Worm (Caenorhabditis elegans): Measurements from ENCODE around the gene M03F4.6.

Gene M03F4.6

ce11 chrX:4961681-4962656 is 7.2 kb downstream of the M03F4.6 start:
- no peak for TF ChIP-seq Y116A8C.19 (tag; optimal IDR thresholded peaks at IDR 0.05; ENCODE audit: borderline replicate concordance)
- no peak for TF ChIP-seq lin-13 (GFP tag; optimal IDR thresholded peaks at IDR 0.05)
- no peak for TF ChIP-seq vab-15 (tag; optimal IDR thresholded peaks at IDR 0.05)
- TF ChIP-seq lin-39 (tag; optimal IDR thresholded peaks at IDR 0.05), result no peak
- TF ChIP-seq sptf-1 (tag; optimal IDR thresholded peaks at IDR 0.05), result no peak
- peak; percentile 60 for TF ChIP-seq swsn-7 (tag; optimal IDR thresholded peaks at IDR 0.05)
- peak; percentile 41; the same call in 1 of the 2 replicates for TF ChIP-seq isw-1 (GFP tag; IDR thresholded peaks at IDR 0.05)
- peak; percentile 44 for TF ChIP-seq C16A3.4 (tag; optimal IDR thresholded peaks at IDR 0.05)
- no peak for TF ChIP-seq efl-3 (GFP tag; optimal IDR thresholded peaks at IDR 0.05)
- TF ChIP-seq sup-37 (GFP tag; optimal IDR thresholded peaks at IDR 0.05), result peak; percentile 31
- TF ChIP-seq lin-14 (GFP tag; optimal IDR thresholded peaks at IDR 0.05), result peak; percentile 91
- peak in 1 of 2 experiments; percentile 24 for TF ChIP-seq efl-1 (optimal IDR thresholded peaks at IDR 0.05)
- TF ChIP-seq efl-1 (GFP tag; optimal IDR thresholded peaks at IDR 0.05 in 1 of 2), result peak in 1 of 2 experiments; percentile 67
- TF ChIP-seq egl-27 (tag; optimal IDR thresholded peaks at IDR 0.05), result peak in 1 of 2 experiments; percentile 49
- TF ChIP-seq fkh-8 (tag; optimal IDR thresholded peaks at IDR 0.05), result peak; percentile 73
- TF ChIP-seq jun-1 (tag; optimal IDR thresholded peaks at IDR 0.05), result peak; percentile 81
- peak; percentile 53 for TF ChIP-seq ztf-4 (tag; optimal IDR thresholded peaks at IDR 0.05)
- no peak for TF ChIP-seq elt-3 (tag; optimal IDR thresholded peaks at IDR 0.05)
- TF ChIP-seq lin-35 (GFP tag; optimal IDR thresholded peaks at IDR 0.05), result peak in 1 of 2 experiments; percentile 14
- TF ChIP-seq nhr-19 (GFP tag; conservative IDR thresholded peaks at IDR 0.05), result peak; percentile 43; the same call in 1 of the 2 replicates
- TF ChIP-seq rnt-1 (tag; optimal IDR thresholded peaks at IDR 0.05), result peak; percentile 60
- TF ChIP-seq nhr-77 (tag; optimal IDR thresholded peaks at IDR 0.05), result peak; percentile 56
- no peak for TF ChIP-seq mab-9 (GFP tag; IDR thresholded peaks at IDR 0.05)
- TF ChIP-seq C04F5.9 (tag; optimal IDR thresholded peaks at IDR 0.05), result no peak
- TF ChIP-seq dpl-1 (GFP tag; optimal IDR thresholded peaks at IDR 0.05), result no peak
- peak; percentile 68 for TF ChIP-seq nhr-47 (tag; optimal IDR thresholded peaks at IDR 0.05)
- no peak for TF ChIP-seq nhr-28 (tag; optimal IDR thresholded peaks at IDR 0.05)
- no peak for TF ChIP-seq fos-1 (tag; optimal IDR thresholded peaks at IDR 0.05)
- peak; percentile 54 for TF ChIP-seq dsc-1 (tag; optimal IDR thresholded peaks at IDR 0.05)
- no peak for TF ChIP-seq pqm-1 (tag; optimal IDR thresholded peaks at IDR 0.05)
- no peak for TF ChIP-seq mef-2 (tag; optimal IDR thresholded peaks at IDR 0.05)
- TF ChIP-seq nhr-71 (tag; optimal IDR thresholded peaks at IDR 0.05), result peak; percentile 81
- TF ChIP-seq lsy-2 (tag; optimal IDR thresholded peaks at IDR 0.05), result peak; percentile 42 to 65
- no peak for TF ChIP-seq fkh-10 (GFP tag; optimal IDR thresholded peaks at IDR 0.05)
- peak; percentile 49 for TF ChIP-seq ceh-8 (GFP tag; optimal IDR thresholded peaks at IDR 0.05)
- peak; percentile 6 for TF ChIP-seq blmp-1 (tag; optimal IDR thresholded peaks at IDR 0.05)
- no peak for TF ChIP-seq nhr-12 (tag; optimal IDR thresholded peaks at IDR 0.05)
- no peak for TF ChIP-seq sox-4 (tag; optimal IDR thresholded peaks at IDR 0.05)
- TF ChIP-seq nhr-20 (tag; optimal IDR thresholded peaks at IDR 0.05), result peak; percentile 48
- TF ChIP-seq nhr-90 (tag; optimal IDR thresholded peaks at IDR 0.05; ENCODE audit: poor library complexity), result no peak
- peak; percentile 12 to 64 (median 51) for TF ChIP-seq ceh-82 (tag; optimal IDR thresholded peaks at IDR 0.05)
- TF ChIP-seq xbp-1 (tag; optimal IDR thresholded peaks at IDR 0.05), result peak; percentile 31
- no peak for TF ChIP-seq nhr-84 (tag; optimal IDR thresholded peaks at IDR 0.05)
- peak; percentile 43 for TF ChIP-seq mep-1 (tag; optimal IDR thresholded peaks at IDR 0.05)
- peak in 1 of 2 experiments; percentile 54 for TF ChIP-seq ztf-11 (tag; optimal IDR thresholded peaks at IDR 0.05)
- peak; percentile 63 for TF ChIP-seq skn-1 (tag; optimal IDR thresholded peaks at IDR 0.05)
- TF ChIP-seq zip-4 (GFP tag; optimal IDR thresholded peaks at IDR 0.05), result peak; percentile 37
- peak in 1 of 2 experiments; percentile 33 for TF ChIP-seq mdl-1 (tag; optimal IDR thresholded peaks at IDR 0.05)
- TF ChIP-seq ceh-90 (tag; optimal IDR thresholded peaks at IDR 0.05), result peak; percentile 17
- TF ChIP-seq ces-1 (GFP tag; optimal IDR thresholded peaks at IDR 0.05), result peak; percentile 45
